Worm (Caenorhabditis elegans) whole organism, midembryonic: ENCODE data around the gene ZC239.16.

Experiments
- T22C8.4 ChIP-seq: fragments of 200-800 bp; sonication (Bioruptor generic); IDR thresholded peaks from 2 replicates; pipeline ENCODE4 v1.3.6; 2022; ENCODE audit warnings: missing genetic modification characterization, missing compliant biosample characterization
- cog-1 ChIP-seq: sonication (generic microtip); optimal IDR thresholded peaks from 2 replicates; lab custom pipeline; 2016; ENCODE audit warnings: missing genetic modification characterization, missing compliant biosample characterization
- flt-1 ChIP-seq: fragments of 200-800 bp; sonication (Bioruptor generic); IDR thresholded peaks from 2 replicates; pipeline ENCODE4 v1.3.6; 2022; ENCODE audit warnings: missing genetic modification characterization, missing compliant biosample characterization
- klf-2 ChIP-seq: fragments of 200-800 bp; sonication (Bioruptor generic); conservative IDR thresholded peaks from 2 replicates; pipeline ENCODE4 v1.3.6; 2022; ENCODE audit warnings: missing genetic modification reagents, missing genetic modification characterization, missing compliant biosample characterization
- med-1 ChIP-seq: sonication (generic microtip); optimal IDR thresholded peaks from 2 replicates; lab custom pipeline; 2017; ENCODE audit warnings: missing genetic modification characterization, mild to moderate bottlenecking, missing compliant biosample characterization, antibody characterized with exemption, missing genetic modification reagents; ENCODE audit not compliant: insufficient read depth
- ref-1 ChIP-seq: fragments of 200-800 bp; sonication (Bioruptor generic); conservative IDR thresholded peaks from 2 replicates; pipeline ENCODE4 v1.3.6; 2022; ENCODE audit warnings: missing genetic modification reagents, missing genetic modification characterization, missing compliant biosample characterization
- tab-1 ChIP-seq: fragments of 200-800 bp; sonication (Bioruptor generic); IDR thresholded peaks from 2 replicates; pipeline ENCODE4 v1.3.6; 2022; ENCODE audit warnings: missing genetic modification characterization, missing compliant biosample characterization
- ztf-23 ChIP-seq: fragments of 200-800 bp; sonication (Bioruptor generic); IDR thresholded peaks from 2 replicates; pipeline ENCODE4 v1.3.6; 2022; ENCODE audit warnings: missing genetic modification reagents, missing genetic modification characterization, missing compliant biosample characterization
- ztf-29 ChIP-seq: fragments of 200-800 bp; sonication (Bioruptor generic); IDR thresholded peaks from 2 replicates; pipeline ENCODE4 v1.3.6; 2022; ENCODE audit warnings: missing genetic modification reagents, missing genetic modification characterization, missing compliant biosample characterization

ce11 chrII:3249406-3249805 is 24.3 kb upstream of the ZC239.16 start, which contains the start of gene clec-124:
- TF ChIP-seq ztf-23 (GFP tag; lab: Robert Waterston, UW) (no peak), T22C8.4 (no peak), med-1 (GFP tag; lab: Kevin White, UChicago) (no peak), klf-2 (GFP tag; lab: Robert Waterston, UW) (no peak), ref-1 (GFP tag; lab: Robert Waterston, UW) (no peak), ztf-29 (GFP tag; lab: Robert Waterston, UW) (no peak), tab-1 (GFP tag; lab: Robert Waterston, UW) (no peak), flt-1 (GFP tag; lab: Robert Waterston, UW) (no peak), cog-1 (tag; lab: Kevin White, UChicago) (no peak)
